Worm (Caenorhabditis elegans) whole organism, mixed stage, embryonic: ENCODE measurements around the gene str-193.

ENCODE experiments used
- M03D4.4 ChIP-seq: sonication (generic microtip); optimal IDR thresholded peaks from 2 replicates; lab custom pipeline; 2017; ENCODE audit warnings: mild to moderate bottlenecking, missing genetic modification characterization, missing compliant biosample characterization
- bed-3 ChIP-seq: fragments of 200-800 bp; sonication (Bioruptor generic); optimal IDR thresholded peaks from 3 replicates; lab custom pipeline; 2018; ENCODE audit warnings: mild to moderate bottlenecking, missing genetic modification characterization, moderate library complexity, missing compliant biosample characterization
- blmp-1 ChIP-seq: fragments of 150-350 bp; optimal IDR thresholded peaks from 2 replicates; lab custom pipeline; 2014; ENCODE audit warnings: missing biosample characterization, missing genetic modification characterization
- ceh-43 ChIP-seq: fragments of 200-800 bp; sonication (Bioruptor generic); optimal IDR thresholded peaks from 2 replicates; lab custom pipeline; 2018; ENCODE audit warnings: mild to moderate bottlenecking, missing genetic modification characterization, moderate library complexity, missing compliant biosample characterization
- ceh-83 ChIP-seq: fragments of 200-800 bp; sonication (Bioruptor generic); optimal IDR thresholded peaks from 2 replicates; lab custom pipeline; 2018; ENCODE audit warnings: mild to moderate bottlenecking, missing genetic modification characterization, missing compliant biosample characterization
- cnd-1 ChIP-seq: fragments of 200-800 bp; sonication (Bioruptor generic); optimal IDR thresholded peaks from 2 replicates; lab custom pipeline; 2018; ENCODE audit warnings: mild to moderate bottlenecking, missing genetic modification characterization, missing compliant biosample characterization
- drap-1 ChIP-seq: fragments of 200-800 bp; sonication (Bioruptor generic); optimal IDR thresholded peaks from 3 replicates; lab custom pipeline; 2018; ENCODE audit warnings: mild to moderate bottlenecking, missing genetic modification characterization, missing compliant biosample characterization
- elt-1 ChIP-seq: sonication (generic microtip); optimal IDR thresholded peaks from 2 replicates; lab custom pipeline; 2017; ENCODE audit warnings: missing genetic modification characterization, mild to moderate bottlenecking, missing compliant biosample characterization, antibody characterized with exemption, moderate library complexity, borderline replicate concordance; ENCODE audit not compliant: insufficient read depth
- elt-3 ChIP-seq: fragments of 150-350 bp; optimal IDR thresholded peaks from 2 replicates; lab custom pipeline; 2014; ENCODE audit warnings: missing biosample characterization, missing genetic modification characterization
- flh-1 ChIP-seq: fragments of 200-800 bp; sonication (Bioruptor generic); optimal IDR thresholded peaks from 2 replicates; lab custom pipeline; 2018; ENCODE audit warnings: mild to moderate bottlenecking, missing genetic modification characterization, moderate library complexity, missing compliant biosample characterization
- ham-2 ChIP-seq: fragments of 200-800 bp; sonication (Bioruptor generic); optimal IDR thresholded peaks from 2 replicates; lab custom pipeline; 2018; ENCODE audit warnings: mild to moderate bottlenecking, missing genetic modification characterization, missing compliant biosample characterization
- hlh-1 ChIP-seq: fragments of 150-350 bp; optimal IDR thresholded peaks from 2 replicates; lab custom pipeline; 2014; ENCODE audit warnings: missing biosample characterization, missing genetic modification reagents, missing genetic modification characterization
- lin-13 ChIP-seq: fragments of 150-350 bp; optimal IDR thresholded peaks from 2 replicates; lab custom pipeline; 2014; ENCODE audit warnings: missing biosample characterization, missing genetic modification characterization
- lin-32 ChIP-seq: fragments of 200-800 bp; sonication (Bioruptor generic); optimal IDR thresholded peaks from 2 replicates; lab custom pipeline; 2018; ENCODE audit warnings: mild to moderate bottlenecking, missing genetic modification characterization, missing compliant biosample characterization
- lsy-2 ChIP-seq: fragments of 150-350 bp; optimal IDR thresholded peaks from 2 replicates; lab custom pipeline; 2014; ENCODE audit warnings: missing biosample characterization, missing genetic modification characterization
- mab-5 ChIP-seq: fragments of 150-350 bp; optimal IDR thresholded peaks from 2 replicates; lab custom pipeline; 2014; ENCODE audit warnings: missing biosample characterization, missing genetic modification characterization
- mls-2 ChIP-seq: sonication (generic microtip); optimal IDR thresholded peaks from 2 replicates; lab custom pipeline; 2016; ENCODE audit warnings: mild to moderate bottlenecking, missing genetic modification characterization, moderate library complexity, missing compliant biosample characterization
- nhr-12 ChIP-seq: fragments of 150-350 bp; optimal IDR thresholded peaks from 2 replicates; lab custom pipeline; 2014; ENCODE audit warnings: missing biosample characterization, missing genetic modification characterization
- nhr-237 ChIP-seq: fragments of 150-350 bp; optimal IDR thresholded peaks from 2 replicates; lab custom pipeline; 2014; ENCODE audit warnings: missing biosample characterization, missing genetic modification characterization
- nhr-28 ChIP-seq: fragments of 150-350 bp; optimal IDR thresholded peaks from 2 replicates; lab custom pipeline; 2014; ENCODE audit warnings: missing biosample characterization, missing genetic modification characterization
- nhr-76 ChIP-seq: sonication (generic microtip); optimal IDR thresholded peaks from 2 replicates; lab custom pipeline; 2017; ENCODE audit warnings: missing biosample characterization, missing genetic modification characterization
- pha-4 ChIP-seq: fragments of 150-350 bp; optimal IDR thresholded peaks from 2 replicates; lab custom pipeline; 2018; ENCODE audit warnings: missing biosample characterization, missing genetic modification reagents, missing genetic modification characterization
- sem-2 ChIP-seq: fragments of 200-800 bp; sonication (Bioruptor generic); optimal IDR thresholded peaks from 2 replicates; lab custom pipeline; 2018; ENCODE audit warnings: mild to moderate bottlenecking, missing genetic modification characterization, missing compliant biosample characterization
- snpc-4 ChIP-seq: fragments of 150-350 bp; optimal IDR thresholded peaks from 2 replicates; lab custom pipeline; 2014; ENCODE audit warnings: missing biosample characterization, missing genetic modification characterization
- sptf-1 ChIP-seq: sonication (generic microtip); optimal IDR thresholded peaks from 2 replicates; lab custom pipeline; 2017; ENCODE audit warnings: mild to moderate bottlenecking, missing genetic modification characterization, moderate library complexity, missing compliant biosample characterization
- tbx-8 ChIP-seq: fragments of 200-800 bp; sonication (Bioruptor generic); optimal IDR thresholded peaks from 2 replicates; lab custom pipeline; 2018; ENCODE audit warnings: mild to moderate bottlenecking, missing genetic modification characterization, moderate library complexity, missing compliant biosample characterization
- unc-120 ChIP-seq: sonication (generic microtip); optimal IDR thresholded peaks from 2 replicates; lab custom pipeline; 2017; ENCODE audit warnings: missing genetic modification characterization, missing compliant biosample characterization; ENCODE audit not compliant: poor library complexity, severe bottlenecking
- unc-39 ChIP-seq: fragments of 150-350 bp; optimal IDR thresholded peaks from 2 replicates; lab custom pipeline; 2014; ENCODE audit warnings: missing biosample characterization, missing genetic modification characterization
- unc-62 ChIP-seq: fragments of 150-350 bp; optimal IDR thresholded peaks from 2 replicates; lab custom pipeline; 2014; ENCODE audit warnings: missing biosample characterization, missing genetic modification reagents, missing genetic modification characterization
- zip-8 ChIP-seq: fragments of 150-350 bp; optimal IDR thresholded peaks from 2 replicates; lab custom pipeline; 2014; ENCODE audit warnings: missing biosample characterization, missing genetic modification characterization
- ztf-11 ChIP-seq: fragments of 150-350 bp; optimal IDR thresholded peaks from 2 replicates; lab custom pipeline; 2014; ENCODE audit warnings: missing biosample characterization, missing genetic modification characterization

Gene str-193

DNA sequence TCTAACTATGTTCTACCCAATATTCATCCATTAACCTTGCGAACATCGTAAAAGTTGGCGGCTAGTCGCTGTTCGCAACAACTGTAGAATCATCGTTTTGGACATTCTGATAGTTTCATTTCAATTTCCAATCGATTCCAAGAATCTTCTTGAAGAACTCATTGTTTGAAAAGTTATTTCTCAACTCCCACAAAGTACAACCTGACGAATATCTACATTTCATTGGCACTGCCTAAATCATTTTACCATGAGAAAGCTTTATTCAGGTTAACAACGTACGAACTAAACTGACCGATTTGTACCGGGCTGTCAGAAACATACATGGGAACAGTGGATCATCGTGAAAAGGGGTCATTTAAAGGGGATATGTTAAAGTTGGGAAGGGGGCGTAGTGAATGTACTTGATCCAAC lies 34.9 kb downstream of the str-193 start, which contains the start of gene F46B6.6:
F46B6.6 (minus strand) TSS at position 148 of the 411 bp plus-strand sequence.
- TF ChIP-seq ham-2 = no peak
- no peak for TF ChIP-seq lsy-2 (tag; lab: Kevin White, UChicago)
- TF ChIP-seq snpc-4 (tag; lab: Kevin White, UChicago) = no peak
- TF ChIP-seq mab-5 = no peak
- no peak for TF ChIP-seq flh-1 (GFP tag; lab: Kevin White, UChicago)
- no peak for TF ChIP-seq sptf-1 (tag; lab: Kevin White, UChicago)
- TF ChIP-seq nhr-237 (tag; lab: Kevin White, UChicago) = no peak
- no peak for TF ChIP-seq nhr-12 (tag; lab: Kevin White, UChicago)
- no peak for TF ChIP-seq lin-13 (tag; lab: Kevin White, UChicago)
- TF ChIP-seq mls-2 = no peak
- TF ChIP-seq blmp-1 (tag; lab: Kevin White, UChicago) = no peak
- TF ChIP-seq elt-3 (tag; lab: Kevin White, UChicago) = no peak
- no peak for TF ChIP-seq ztf-11
- TF ChIP-seq ceh-43 (GFP tag; lab: Kevin White, UChicago) = no peak
- no peak for TF ChIP-seq drap-1 (GFP tag; lab: Kevin White, UChicago)
- TF ChIP-seq unc-120 (tag; lab: Kevin White, UChicago) = no peak

DNA sequence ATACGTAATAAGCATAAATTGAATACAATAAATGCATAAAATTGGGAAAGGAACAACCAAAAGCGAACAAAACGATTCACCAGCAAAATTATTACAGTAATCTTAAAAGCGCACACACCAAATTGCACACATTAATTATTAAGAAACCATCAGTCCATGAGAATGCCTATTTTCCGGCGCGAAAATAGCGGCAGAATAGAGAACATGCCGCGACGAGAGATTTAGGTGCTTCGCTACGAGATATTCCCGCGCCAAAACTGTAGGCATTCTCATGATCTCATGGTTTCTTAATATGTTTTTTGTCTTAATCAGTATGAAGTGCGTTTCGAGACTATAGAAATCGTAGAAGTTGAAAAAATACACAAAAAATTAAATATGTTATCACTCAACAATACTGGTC lies 37.4 kb downstream of the str-193 start:
- TF ChIP-seq snpc-4 (tag; lab: Kevin White, UChicago) (no peak), zip-8 (tag; lab: Kevin White, UChicago) (no peak), nhr-12 (tag; lab: Kevin White, UChicago) (no peak), blmp-1 (tag; lab: Kevin White, UChicago) (no peak)

ce11 chrV:9782969-9783368 lies 38.7 kb downstream of the str-193 start, which contains the start of gene F46B6.5:
TSS of gene F46B6.5 (minus strand) at chrV:9783069.
- TF ChIP-seq lin-13 (tag; lab: Kevin White, UChicago) (no peak), M03D4.4 (tag; lab: Kevin White, UChicago) (no peak), sem-2 (GFP tag; lab: Kevin White, UChicago) (no peak)
- TF ChIP-seq, all 35 proteins: peak for 0

DNA sequence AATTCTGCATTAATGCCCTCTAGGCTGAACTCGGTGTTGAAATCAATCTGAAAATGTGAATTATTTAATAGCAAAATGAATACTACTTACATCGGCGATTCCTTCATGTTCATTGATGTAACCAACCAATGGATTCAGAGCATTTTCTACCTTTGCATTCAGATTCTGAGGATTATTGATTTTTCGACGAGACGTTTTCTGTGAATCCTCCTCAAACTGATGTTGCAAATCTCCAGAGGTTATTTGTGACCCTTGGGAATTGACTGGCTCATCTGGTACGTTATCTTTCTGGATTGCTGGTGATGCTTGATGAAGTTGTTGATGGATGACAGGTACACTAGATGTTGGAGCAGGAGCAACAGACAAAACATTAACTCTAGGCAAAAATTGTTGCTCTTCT lies 39.6 kb downstream of the str-193 start:
- no peak for TF ChIP-seq cnd-1 (tag; lab: Kevin White, UChicago)
- TF ChIP-seq ceh-43 (GFP tag; lab: Kevin White, UChicago) = no peak
- TF ChIP-seq nhr-12 (tag; lab: Kevin White, UChicago) = no peak
- no peak for TF ChIP-seq sem-2 (GFP tag; lab: Kevin White, UChicago)
- no peak for TF ChIP-seq zip-8 (tag; lab: Kevin White, UChicago)
- TF ChIP-seq snpc-4 (tag; lab: Kevin White, UChicago) = no peak
- TF ChIP-seq drap-1 (GFP tag; lab: Kevin White, UChicago) = no peak
- TF ChIP-seq lsy-2 (tag; lab: Kevin White, UChicago) = no peak
- no peak for TF ChIP-seq flh-1 (GFP tag; lab: Kevin White, UChicago)
- no peak for TF ChIP-seq ztf-11
- TF ChIP-seq elt-3 (tag; lab: Kevin White, UChicago) = no peak
- TF ChIP-seq lin-32 (GFP tag; lab: Kevin White, UChicago) = no peak
- no peak for TF ChIP-seq unc-39 (tag; lab: Kevin White, UChicago)
- TF ChIP-seq mab-5 = no peak
- no peak for TF ChIP-seq bed-3
- TF ChIP-seq blmp-1 (tag; lab: Kevin White, UChicago) = no peak
- no peak for TF ChIP-seq ceh-83
- TF ChIP-seq unc-120 (tag; lab: Kevin White, UChicago) = no peak
- TF ChIP-seq M03D4.4 (tag; lab: Kevin White, UChicago) = no peak
- TF ChIP-seq hlh-1 (tag; lab: Kevin White, UChicago) = no peak

- TF ChIP-seq mab-5 (no peak), nhr-28 (no peak), tbx-8 (no peak), lin-32 (GFP tag; lab: Kevin White, UChicago) (no peak), snpc-4 (tag; lab: Kevin White, UChicago) (no peak)
These were observed 42.2 kb downstream of the str-193 start, which contains the start of gene F46B6.4 for ce11 chrV:9779418-9779817. TSS of gene F46B6.4 (minus strand) at chrV:9779518.

DNA sequence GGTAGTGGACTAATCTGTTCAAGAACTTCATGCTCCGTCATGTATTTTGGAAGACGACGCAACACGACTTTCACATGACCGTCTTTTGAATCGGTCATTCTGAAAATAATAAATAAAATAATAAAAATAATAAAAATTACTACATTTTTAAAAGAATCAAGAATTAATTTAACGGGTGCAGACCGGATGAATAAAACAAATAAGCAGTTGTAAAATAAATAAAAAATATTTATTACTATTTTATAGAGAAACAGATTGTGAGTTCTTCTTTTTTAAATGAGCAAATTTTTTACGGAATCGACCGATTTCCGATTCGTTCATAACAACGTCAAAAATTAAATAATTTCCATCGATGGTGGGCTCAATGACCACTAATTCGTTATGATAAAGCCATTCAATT lies 44.0 kb downstream of the str-193 start, which contains the start of gene smg-4:
smg-4 (minus strand) TSS at position 101 of the 400 bp plus-strand sequence.
- TF ChIP-seq pha-4 (tag; lab: Kevin White, UChicago) (no peak), sptf-1 (tag; lab: Kevin White, UChicago) (no peak), lsy-2 (tag; lab: Kevin White, UChicago) (no peak), elt-1 (tag; lab: Kevin White, UChicago) (no peak), nhr-76 (tag; lab: Kevin White, UChicago) (no peak), mls-2 (no peak), tbx-8 (no peak), ztf-11 (no peak), blmp-1 (tag; lab: Kevin White, UChicago) (no peak), unc-62 (GFP tag; lab: Kevin White, UChicago) (no peak), M03D4.4 (tag; lab: Kevin White, UChicago) (no peak), zip-8 (tag; lab: Kevin White, UChicago) (no peak), ceh-83 (no peak), lin-32 (GFP tag; lab: Kevin White, UChicago) (no peak), nhr-237 (tag; lab: Kevin White, UChicago) (no peak)
